Worm (Caenorhabditis elegans): ENCODE results near the gene T19H5.6.

The T19H5.6 gene

ce11 chrII:9427644-9428043 is 42.4 kb downstream of the T19H5.6 start, which contains the start of gene M176.5:
M176.5 (minus strand) TSS chrII:9427744.
- TF ChIP-seq pax-1 (tag; optimal IDR thresholded peaks at IDR 0.05): no peak
- no peak for TF ChIP-seq ets-4 (tag; optimal IDR thresholded peaks at IDR 0.05)

- TF ChIP-seq syd-9 (tag; optimal IDR thresholded peaks at IDR 0.05) (no peak), ceh-30 (tag; optimal IDR thresholded peaks at IDR 0.05) (no peak), ceh-24 (tag; optimal IDR thresholded peaks at IDR 0.05) (no peak), ceh-9 (tag; optimal IDR thresholded peaks at IDR 0.05) (no peak), ceh-48 (tag; optimal IDR thresholded peaks at IDR 0.05) (no peak), lin-11 (tag; optimal IDR thresholded peaks at IDR 0.05) (no peak), ets-4 (tag; optimal IDR thresholded peaks at IDR 0.05) (no peak), rnt-1 (tag; optimal IDR thresholded peaks at IDR 0.05) (no peak), che-1 (tag; optimal IDR thresholded peaks at IDR 0.05) (no peak), madf-2 (tag; optimal IDR thresholded peaks at IDR 0.05) (no peak), ama-1 (optimal IDR thresholded peaks at IDR 0.05) (no peak)
Observed at ce11 chrII:9426076-9426475, 43.9 kb downstream of the T19H5.6 start, which contains the start of gene M176.10. M176.10 (minus strand) TSS chrII:9426176.

ce11 chrII:9421969-9422368 is 48.1 kb downstream of the T19H5.6 start, which contains the start of gene M176.11:
M176.11 (plus strand) TSS chrII:9422269.
- TF ChIP-seq dmd-4 (tag; optimal IDR thresholded peaks at IDR 0.05; ENCODE audit: borderline replicate concordance) (no peak), lin-11 (tag; optimal IDR thresholded peaks at IDR 0.05) (no peak), ets-4 (tag; optimal IDR thresholded peaks at IDR 0.05) (no peak), unc-55 (GFP tag; optimal IDR thresholded peaks at IDR 0.05) (no peak)
